Worm (Caenorhabditis elegans) whole organism, young adult: Measurements from ENCODE around the gene T01H3.3.

Experiments
- D2030.7 ChIP-seq: fragments of 200-800 bp; sonication (Bioruptor generic); IDR thresholded peaks from 2 replicates; pipeline ENCODE4 v1.3.6; 2022; ENCODE audit warnings: missing genetic modification reagents, missing genetic modification characterization, missing compliant biosample characterization
- hlh-12 ChIP-seq: sonication (generic microtip); optimal IDR thresholded peaks from 2 replicates; lab custom pipeline; 2016; ENCODE audit warnings: missing genetic modification characterization, missing compliant biosample characterization

- no peak for TF ChIP-seq hlh-12 (tag; lab: Kevin White, UChicago)
- TF ChIP-seq D2030.7 (GFP tag; lab: Robert Waterston, UW): no peak
These were observed 15.1 kb upstream of the T01H3.3 start for ce11 chrII:7888759-7889158.
